Worm (Caenorhabditis elegans) whole organism, late embryonic: ENCODE measurements around the gene pir-1.

Experiments
- pag-3 ChIP-seq: sonication (generic microtip); optimal IDR thresholded peaks from 2 replicates; lab custom pipeline; 2016; ENCODE audit warnings: missing compliant biosample characterization, missing genetic modification characterization, borderline replicate concordance
- unc-55 ChIP-seq: sonication (generic microtip); optimal IDR thresholded peaks from 2 replicates; lab custom pipeline; 2017; ENCODE audit warnings: missing biosample characterization, missing genetic modification reagents, missing genetic modification characterization

- TF ChIP-seq pag-3 (tag; lab: Kevin White, UChicago) (no peak), unc-55 (no peak)
These were observed 19.2 kb downstream of the pir-1 start for ce11 chrII:9196325-9196724.
